Fruit fly (Drosophila melanogaster) whole organism, embryonic: ENCODE results near the gene Zip89B.
A peak's percentile ranks its signal among the peaks of the same experiment; 100 is the strongest.

Experiments used
- ATbp ChIP-seq: fragments of 200-800 bp; sonication (Bioruptor generic); optimal IDR thresholded peaks from 2 replicates; lab custom pipeline; 2017; ENCODE audit warnings: missing biosample characterization, mild to moderate bottlenecking, missing genetic modification characterization, missing genetic modification reagents
- BtbVII ChIP-seq: fragments of 200-800 bp; sonication (Bioruptor generic); optimal IDR thresholded peaks from 3 replicates; lab custom pipeline; 2017; ENCODE audit warnings: missing biosample characterization, mild to moderate bottlenecking, missing genetic modification characterization
- CG11093 ChIP-seq: fragments of 200-800 bp; sonication (Bioruptor generic); IDR thresholded peaks from 3 replicates; pipeline ENCODE4 v1.3.6; 2022; ENCODE audit warnings: missing biosample characterization, missing genetic modification characterization
- CG1529 ChIP-seq: fragments of 200-800 bp; sonication (Bioruptor generic); optimal IDR thresholded peaks from 3 replicates; lab custom pipeline; 2018; ENCODE audit warnings: missing biosample characterization, missing genetic modification characterization
- CG15514 ChIP-seq: fragments of 200-800 bp; sonication (Bioruptor generic); optimal IDR thresholded peaks from 3 replicates; lab custom pipeline; 2017; ENCODE audit warnings: missing biosample characterization, missing genetic modification characterization, mild to moderate bottlenecking, moderate library complexity, missing genetic modification reagents
- CG15601 ChIP-seq: fragments of 200-800 bp; sonication (Bioruptor generic); optimal IDR thresholded peaks from 3 replicates; lab custom pipeline; 2019; ENCODE audit warnings: missing biosample characterization, mild to moderate bottlenecking, missing genetic modification characterization, moderate library complexity
- CG15696 ChIP-seq: fragments of 200-800 bp; sonication (Bioruptor generic); optimal IDR thresholded peaks from 2 replicates; lab custom pipeline; 2019; ENCODE audit warnings: missing biosample characterization, mild to moderate bottlenecking, missing genetic modification characterization, moderate library complexity
- CG17328 ChIP-seq: fragments of 200-800 bp; sonication (Bioruptor generic); IDR thresholded peaks from 2 replicates; pipeline ENCODE4 v1.3.6; 2022; ENCODE audit warnings: missing biosample characterization, missing genetic modification characterization
- CG2875 ChIP-seq: fragments of 200-800 bp; sonication (Bioruptor generic); optimal IDR thresholded peaks from 2 replicates; lab custom pipeline; 2017; ENCODE audit warnings: missing biosample characterization, mild to moderate bottlenecking, missing genetic modification characterization, missing genetic modification reagents
- CG2889 ChIP-seq: fragments of 200-800 bp; sonication (Bioruptor generic); IDR thresholded peaks from 3 replicates; pipeline ENCODE4 v1.3.6; 2022; ENCODE audit warnings: missing biosample characterization, missing genetic modification characterization
- CG33557 ChIP-seq: fragments of 200-800 bp; sonication (Bioruptor generic); optimal IDR thresholded peaks from 2 replicates; lab custom pipeline; 2019; ENCODE audit warnings: missing biosample characterization, mild to moderate bottlenecking, missing genetic modification characterization, moderate library complexity
- CG34422 ChIP-seq: fragments of 200-800 bp; sonication (Bioruptor generic); IDR thresholded peaks from 3 replicates; pipeline ENCODE4 v1.3.6; 2022; ENCODE audit warnings: missing biosample characterization, missing genetic modification characterization
- CG3995 ChIP-seq: fragments of 200-800 bp; sonication (Bioruptor generic); optimal IDR thresholded peaks from 3 replicates; lab custom pipeline; 2016; ENCODE audit warnings: missing biosample characterization, missing genetic modification characterization
- CG9727 ChIP-seq: fragments of 200-800 bp; sonication (Bioruptor generic); optimal IDR thresholded peaks from 3 replicates; lab custom pipeline; 2017; ENCODE audit warnings: missing biosample characterization, mild to moderate bottlenecking, missing genetic modification characterization
- CG9932 ChIP-seq: fragments of 200-800 bp; sonication (Bioruptor generic); IDR thresholded peaks from 2 replicates; pipeline ENCODE4 v1.3.6; 2022; ENCODE audit warnings: missing biosample characterization, missing genetic modification characterization
- CHES-1-like ChIP-seq: fragments of 200-800 bp; sonication (Bioruptor generic); optimal IDR thresholded peaks from 2 replicates; lab custom pipeline; 2016; ENCODE audit warnings: missing biosample characterization, missing genetic modification characterization
- D19A ChIP-seq: fragments of 200-800 bp; optimal IDR thresholded peaks from 3 replicates; lab custom pipeline; 2019; ENCODE audit warnings: missing biosample characterization, mild to moderate bottlenecking, missing genetic modification characterization, moderate library complexity
- Dll ChIP-seq: fragments of 200-800 bp; sonication (Bioruptor generic); IDR thresholded peaks from 4 replicates; pipeline ENCODE4 v1.3.6; 2022; ENCODE audit warnings: missing biosample characterization, missing genetic modification characterization; ENCODE audit not compliant: partially characterized antibody
- Eip74EF ChIP-seq, 2 experiments: fragments of 200-800 bp in 1 of 2; fragments of >200 bp in 1 of 2; sonication (Bioruptor generic) in 1 of 2; optimal IDR thresholded peaks; 2 replicates each; lab custom pipeline; 2017 to 2019; ENCODE audit warnings: missing biosample characterization in 2 of 2, missing genetic modification characterization in 2 of 2, mild to moderate bottlenecking in 1 of 2, moderate library complexity in 1 of 2
- MTF-1 ChIP-seq: fragments of 200-800 bp; sonication (Bioruptor generic); optimal IDR thresholded peaks from 2 replicates; lab custom pipeline; 2018; ENCODE audit warnings: missing biosample characterization, mild to moderate bottlenecking, missing genetic modification characterization, borderline replicate concordance
- Med ChIP-seq: fragments of 200-800 bp; sonication (Bioruptor generic); peaks from one replicate; lab custom pipeline; 2016; ENCODE audit warnings: missing biosample characterization, missing genetic modification characterization, mild to moderate bottlenecking, inconsistent platforms, moderate library complexity
- Pdp1 ChIP-seq, 2 experiments: fragments of 200-800 bp; sonication (Bioruptor generic); optimal IDR thresholded peaks; 3 replicates each; lab custom pipeline; 2016; ENCODE audit warnings: missing biosample characterization in 2 of 2, missing genetic modification characterization in 2 of 2, mild to moderate bottlenecking in 1 of 2, moderate library complexity in 1 of 2
- caup ChIP-seq: fragments of 200-800 bp; sonication (Bioruptor generic); optimal IDR thresholded peaks from 3 replicates; lab custom pipeline; 2017; ENCODE audit warnings: missing biosample characterization, mild to moderate bottlenecking, missing genetic modification characterization, moderate library complexity; ENCODE audit not compliant: severe bottlenecking
- crol ChIP-seq: fragments of 200-800 bp; sonication (Bioruptor generic); IDR thresholded peaks from 2 replicates; pipeline ENCODE4 v1.3.6; 2022; ENCODE audit warnings: missing biosample characterization, missing genetic modification characterization
- dm ChIP-seq: fragments of 200-800 bp; sonication (Bioruptor generic); optimal IDR thresholded peaks from 3 replicates; lab custom pipeline; 2016; ENCODE audit warnings: missing biosample characterization, missing genetic modification characterization
- dmrt11E ChIP-seq: fragments of 200-800 bp; sonication (Bioruptor generic); optimal IDR thresholded peaks from 3 replicates; lab custom pipeline; 2018; ENCODE audit warnings: missing biosample characterization, mild to moderate bottlenecking, missing genetic modification characterization, moderate library complexity
- exex ChIP-seq: fragments of 200-800 bp; sonication (Bioruptor generic); optimal IDR thresholded peaks from 4 replicates; lab custom pipeline; 2018; ENCODE audit warnings: missing biosample characterization, mild to moderate bottlenecking, missing genetic modification characterization, moderate library complexity
- ham ChIP-seq: fragments of 200-800 bp; sonication (Bioruptor generic); IDR thresholded peaks from 2 replicates; pipeline ENCODE4 v1.3.6; 2022; ENCODE audit warnings: missing biosample characterization, missing genetic modification characterization
- ind ChIP-seq: fragments of 200-800 bp; sonication (Bioruptor generic); optimal IDR thresholded peaks from 3 replicates; lab custom pipeline; 2016; ENCODE audit warnings: missing biosample characterization, missing genetic modification characterization
- mirr ChIP-seq: fragments of 200-800 bp; sonication (Bioruptor generic); optimal IDR thresholded peaks from 3 replicates; lab custom pipeline; 2018; ENCODE audit warnings: missing biosample characterization, mild to moderate bottlenecking, missing genetic modification characterization
- nom ChIP-seq: fragments of 200-800 bp; sonication (Bioruptor generic); optimal IDR thresholded peaks from 2 replicates; lab custom pipeline; 2017; ENCODE audit warnings: missing biosample characterization, missing genetic modification characterization, mild to moderate bottlenecking, moderate library complexity, missing genetic modification reagents
- otp ChIP-seq: fragments of 200-800 bp; sonication (Bioruptor generic); IDR thresholded peaks from 3 replicates; pipeline ENCODE4, ENCODE4 v1.3.6; 2022; ENCODE audit warnings: missing biosample characterization, missing genetic modification characterization
- shn ChIP-seq: fragments of 200-800 bp; sonication (Bioruptor generic); optimal IDR thresholded peaks from 3 replicates; lab custom pipeline; 2016; ENCODE audit warnings: missing biosample characterization, missing genetic modification characterization
- sima ChIP-seq: fragments of 200-800 bp; sonication (Bioruptor generic); optimal IDR thresholded peaks from 2 replicates; lab custom pipeline; 2016; ENCODE audit warnings: missing biosample characterization, missing genetic modification characterization
- sug ChIP-seq: fragments of 200-800 bp; optimal IDR thresholded peaks from 2 replicates; lab custom pipeline; 2019; ENCODE audit warnings: missing biosample characterization, mild to moderate bottlenecking, missing genetic modification characterization, moderate library complexity
- z ChIP-seq: fragments of 200-800 bp; sonication (Bioruptor generic); IDR thresholded peaks from 3 replicates; pipeline ENCODE4 v1.3.6; 2022; ENCODE audit warnings: missing biosample characterization, missing genetic modification characterization
- zen ChIP-seq: fragments of 200-800 bp; sonication (Bioruptor generic); optimal IDR thresholded peaks from 3 replicates; lab custom pipeline; 2018; ENCODE audit warnings: missing biosample characterization, mild to moderate bottlenecking, missing genetic modification characterization, moderate library complexity

Gene Zip89B

DNA sequence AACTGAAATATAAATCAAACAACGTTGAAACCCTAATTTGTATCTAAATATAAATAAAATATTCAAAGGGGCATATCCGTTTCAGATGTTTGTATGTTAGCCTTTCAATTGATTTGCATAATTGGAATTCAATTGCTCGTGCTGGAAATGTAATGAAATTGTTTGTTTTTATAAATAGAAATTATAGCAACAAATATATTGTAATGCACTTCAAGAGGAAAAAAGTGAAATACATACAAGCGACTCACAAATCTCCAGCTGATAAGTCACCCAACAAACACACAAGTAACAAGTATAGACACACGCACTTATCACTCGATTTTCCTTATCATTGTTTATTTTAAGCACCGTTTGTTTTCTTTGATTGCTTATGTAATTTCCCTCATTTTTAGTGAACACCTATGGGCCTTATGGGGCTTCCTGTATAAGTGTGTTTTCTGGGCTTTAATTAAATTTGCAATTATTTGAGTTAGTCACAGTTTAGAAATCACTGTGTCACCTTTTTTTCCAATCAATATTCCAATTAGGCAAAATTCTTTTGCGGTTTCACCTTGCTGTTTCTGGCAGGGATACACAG is 19.9 kb upstream of the Zip89B start (continued):
- no peak for TF ChIP-seq CG2889 (GFP tag; lab: Robert Waterston, UW)
- TF ChIP-seq caup (GFP tag; lab: Kevin White, UChicago), result no peak
- no peak for TF ChIP-seq CG11093 (GFP tag; lab: Robert Waterston, UW)
- peak; percentile 48 for TF ChIP-seq sug
- TF ChIP-seq dmrt11E (tag; lab: Kevin White, UChicago), result peak; percentile 4
- TF ChIP-seq z, result peak; percentile 63; the same call in 1 of the 3 replicates
- no peak for TF ChIP-seq CHES-1-like (GFP tag; lab: Kevin White, UChicago)
- TF ChIP-seq mirr, result peak; percentile 28
- peak; percentile 21 for TF ChIP-seq CG3995 (GFP tag; lab: Kevin White, UChicago)
- TF ChIP-seq CG34422 (GFP tag; lab: Robert Waterston, UW), result no peak
- TF ChIP-seq Pdp1 (GFP tag; optimal IDR thresholded peaks at IDR 0.05; lab: Kevin White, UChicago), result peak in 1 of 2 experiments; percentile 95
- TF ChIP-seq CG15696 (tag; lab: Kevin White, UChicago), result peak; percentile 27
- TF ChIP-seq CG17328 (GFP tag; lab: Robert Waterston, UW), result no peak
- TF ChIP-seq BtbVII (GFP tag; lab: Kevin White, UChicago), result peak; percentile 22
- TF ChIP-seq MTF-1 (GFP tag; lab: Kevin White, UChicago), result no peak
- peak; percentile 34 for TF ChIP-seq CG33557
- no peak for TF ChIP-seq CG9727
- no peak for TF ChIP-seq otp
- TF ChIP-seq ham (GFP tag; lab: Robert Waterston, UW), result no peak
- TF ChIP-seq CG1529, result peak; percentile 22
- peak; percentile 19 for TF ChIP-seq ATbp (GFP tag; lab: Kevin White, UChicago)
- TF ChIP-seq zen (tag; lab: Kevin White, UChicago), result no peak
- TF ChIP-seq Eip74EF (GFP tag; optimal IDR thresholded peaks at IDR 0.05; lab: Kevin White, UChicago), result peak in 1 of 2 experiments; percentile 7
- no peak for TF ChIP-seq sima
- TF ChIP-seq CG2875, result no peak
- TF ChIP-seq CG15601, result peak; percentile 47
- peak; percentile 27 for TF ChIP-seq Med (GFP tag; lab: Kevin White, UChicago)
- TF ChIP-seq dm (GFP tag; lab: Kevin White, UChicago), result no peak
- TF ChIP-seq, all 482 proteins: peak for 26

dm6 chr3R:16287171-16287570 is 18.4 kb upstream of the Zip89B start:
- TF ChIP-seq shn (GFP tag; lab: Kevin White, UChicago) (no peak), CG9932 (GFP tag; lab: Robert Waterston, UW) (no peak), D19A (tag; lab: Kevin White, UChicago) (peak; percentile 31), ind (GFP tag; lab: Kevin White, UChicago) (no peak), nom (GFP tag; lab: Kevin White, UChicago) (peak; percentile 47)

DNA sequence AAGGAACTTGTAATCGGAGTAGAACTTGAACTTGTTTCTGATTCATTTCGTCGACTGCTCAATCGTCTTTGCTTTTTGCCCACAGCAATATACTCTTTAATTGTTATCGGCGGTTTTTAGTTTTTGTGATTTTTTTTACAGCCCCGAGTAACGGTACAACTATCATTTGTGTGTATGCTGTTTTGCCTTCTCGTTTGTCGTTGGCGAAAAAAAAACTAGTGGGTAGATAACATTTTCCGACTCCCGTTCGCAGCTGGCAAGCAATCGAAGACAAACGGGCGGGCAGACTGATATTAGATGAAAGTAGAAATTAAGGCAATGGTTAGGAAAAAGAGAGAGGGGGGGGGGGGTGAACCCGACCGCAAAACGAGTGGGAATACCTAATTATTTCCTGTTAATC is 17.7 kb upstream of the Zip89B start:
- TF ChIP-seq exex (tag; lab: Kevin White, UChicago) (peak; percentile 14), Dll (GFP tag; lab: Robert Waterston, UW) (no peak), crol (GFP tag; lab: Robert Waterston, UW) (peak; percentile 47), CG15514 (peak; percentile 43)
